Worm (Caenorhabditis elegans) whole organism, L1 larva: ENCODE results near the gene lelo-1.

ENCODE experiments used
- C04F5.9 ChIP-seq: sonication (generic microtip); optimal IDR thresholded peaks from 2 replicates; lab custom pipeline; 2016; ENCODE audit warnings: missing genetic modification characterization, missing compliant biosample characterization
- C16A3.4 ChIP-seq: fragments of 150-350 bp; optimal IDR thresholded peaks from 2 replicates; lab custom pipeline; 2014; ENCODE audit warnings: missing biosample characterization, missing genetic modification characterization
- C34B4.2 ChIP-seq: sonication (generic microtip); optimal IDR thresholded peaks from 2 replicates; lab custom pipeline; 2017; ENCODE audit warnings: mild to moderate bottlenecking, missing genetic modification characterization, missing compliant biosample characterization
- Y116A8C.19 ChIP-seq: sonication (generic microtip); optimal IDR thresholded peaks from 2 replicates; lab custom pipeline; 2016; ENCODE audit warnings: missing compliant biosample characterization, missing genetic modification characterization, borderline replicate concordance
- aly-2 ChIP-seq: fragments of 150-350 bp; optimal IDR thresholded peaks from 2 replicates; lab custom pipeline; 2014; ENCODE audit warnings: missing biosample characterization, missing genetic modification characterization
- blmp-1 ChIP-seq: fragments of 150-350 bp; optimal IDR thresholded peaks from 2 replicates; lab custom pipeline; 2014; ENCODE audit warnings: missing biosample characterization, missing genetic modification characterization
- ces-1 ChIP-seq: fragments of 150-350 bp; optimal IDR thresholded peaks from 2 replicates; lab custom pipeline; 2014; ENCODE audit warnings: missing biosample characterization, missing genetic modification reagents, missing genetic modification characterization
- dpl-1 ChIP-seq, 3 experiments: fragments of 150-350 bp in 2 of 3; sonication (generic microtip) in 1 of 3; optimal IDR thresholded peaks; 2 replicates each; lab custom pipeline; 2014 to 2017; ENCODE audit warnings: missing biosample characterization in 3 of 3, missing genetic modification characterization in 3 of 3, missing genetic modification reagents in 3 of 3
- egl-13 ChIP-seq: sonication (generic microtip); optimal IDR thresholded peaks from 2 replicates; lab custom pipeline; 2016; ENCODE audit warnings: missing genotype, missing genetic modification reagents, missing genetic modification characterization, missing compliant biosample characterization
- elt-3 ChIP-seq, 6 experiments: fragments of 150-350 bp in 1 of 6; sonication (generic microtip); optimal IDR thresholded peaks; 2 replicates each; lab custom pipeline; 2017 to 2018; ENCODE audit warnings: missing biosample characterization in 6 of 6, missing genetic modification characterization in 6 of 6, inconsistent platforms in 1 of 6
- fkh-10 ChIP-seq: sonication (generic microtip); optimal IDR thresholded peaks from 2 replicates; lab custom pipeline; 2017; ENCODE audit warnings: missing biosample characterization, missing genetic modification reagents, missing genetic modification characterization
- fkh-4 ChIP-seq: sonication (generic microtip); optimal IDR thresholded peaks from 2 replicates; lab custom pipeline; 2016; ENCODE audit warnings: missing compliant biosample characterization, missing genetic modification characterization, borderline replicate concordance
- fkh-8 ChIP-seq: sonication (generic microtip); optimal IDR thresholded peaks from 2 replicates; lab custom pipeline; 2016; ENCODE audit warnings: mild to moderate bottlenecking, missing genetic modification characterization, missing compliant biosample characterization
- fos-1 ChIP-seq: fragments of 150-350 bp; optimal IDR thresholded peaks from 2 replicates; lab custom pipeline; 2014; ENCODE audit warnings: missing biosample characterization, missing genetic modification characterization
- irx-1 ChIP-seq: sonication (generic microtip); optimal IDR thresholded peaks from 2 replicates; lab custom pipeline; 2016; ENCODE audit warnings: missing genetic modification characterization, missing compliant biosample characterization
- isw-1 ChIP-seq: fragments of 200-800 bp; sonication (Bioruptor generic); IDR thresholded peaks from 2 replicates; pipeline ENCODE4 v1.3.6; 2022; ENCODE audit warnings: missing genetic modification characterization, missing compliant biosample characterization
- jun-1 ChIP-seq: fragments of 150-350 bp; optimal IDR thresholded peaks from 2 replicates; lab custom pipeline; 2014; ENCODE audit warnings: missing biosample characterization, missing genetic modification reagents, missing genetic modification characterization
- lin-14 ChIP-seq: fragments of 200-800 bp; sonication (Bioruptor generic); optimal IDR thresholded peaks from 2 replicates; lab custom pipeline; 2018; ENCODE audit warnings: mild to moderate bottlenecking, missing genetic modification characterization, moderate library complexity, missing compliant biosample characterization
- lin-35 ChIP-seq, 2 experiments: fragments of 150-350 bp; optimal IDR thresholded peaks; 2 replicates each; lab custom pipeline; 2014; ENCODE audit warnings: missing biosample characterization in 2 of 2, missing genetic modification characterization in 2 of 2, missing genetic modification reagents in 2 of 2
- lin-39 ChIP-seq: fragments of 150-350 bp; optimal IDR thresholded peaks from 2 replicates; lab custom pipeline; 2014; ENCODE audit warnings: missing biosample characterization, missing genetic modification reagents, missing genetic modification characterization
- lir-3 ChIP-seq: sonication (generic microtip); optimal IDR thresholded peaks from 2 replicates; lab custom pipeline; 2016; ENCODE audit warnings: mild to moderate bottlenecking, missing genetic modification characterization, moderate library complexity, missing compliant biosample characterization; ENCODE audit not compliant: poor library complexity
- nhr-12 ChIP-seq: sonication (generic microtip); optimal IDR thresholded peaks from 2 replicates; lab custom pipeline; 2017; ENCODE audit warnings: missing biosample characterization, missing genetic modification characterization
- nhr-20 ChIP-seq: sonication (generic microtip); optimal IDR thresholded peaks from 2 replicates; lab custom pipeline; 2016; ENCODE audit warnings: mild to moderate bottlenecking, missing genetic modification characterization, missing compliant biosample characterization
- nhr-47 ChIP-seq: sonication (generic microtip); optimal IDR thresholded peaks from 2 replicates; lab custom pipeline; 2016; ENCODE audit warnings: mild to moderate bottlenecking, missing genetic modification characterization, moderate library complexity, missing compliant biosample characterization
- nhr-71 ChIP-seq: sonication (generic microtip); optimal IDR thresholded peaks from 2 replicates; lab custom pipeline; 2016; ENCODE audit warnings: mild to moderate bottlenecking, missing genetic modification characterization, moderate library complexity, missing compliant biosample characterization
- nhr-84 ChIP-seq: sonication (generic microtip); optimal IDR thresholded peaks from 2 replicates; lab custom pipeline; 2017; ENCODE audit warnings: missing biosample characterization, missing genetic modification characterization
- nhr-85 ChIP-seq: sonication (generic microtip); peaks from one replicate; lab custom pipeline; 2016; ENCODE audit warnings: missing genetic modification characterization, inconsistent platforms, missing compliant biosample characterization
- skn-1 ChIP-seq: fragments of 150-350 bp; optimal IDR thresholded peaks from 2 replicates; lab custom pipeline; 2014; ENCODE audit warnings: missing biosample characterization, missing genetic modification characterization
- sptf-1 ChIP-seq: fragments of 150-350 bp; optimal IDR thresholded peaks from 2 replicates; lab custom pipeline; 2014; ENCODE audit warnings: missing biosample characterization, missing genetic modification characterization
- tlp-1 ChIP-seq: fragments of 150-350 bp; optimal IDR thresholded peaks from 2 replicates; lab custom pipeline; 2014; ENCODE audit warnings: missing biosample characterization, missing genetic modification characterization
- unc-86 ChIP-seq: sonication (generic microtip); optimal IDR thresholded peaks from 2 replicates; lab custom pipeline; 2016; ENCODE audit warnings: missing genetic modification characterization, missing compliant biosample characterization
- vab-15 ChIP-seq: sonication (generic microtip); optimal IDR thresholded peaks from 2 replicates; lab custom pipeline; 2017; ENCODE audit warnings: missing genotype, mild to moderate bottlenecking, missing genetic modification characterization, missing compliant biosample characterization
- xbp-1 ChIP-seq: sonication (generic microtip); optimal IDR thresholded peaks from 2 replicates; lab custom pipeline; 2016; ENCODE audit warnings: missing genetic modification characterization, missing compliant biosample characterization
- zag-1 ChIP-seq: fragments of 150-350 bp; optimal IDR thresholded peaks from 2 replicates; lab custom pipeline; 2014; ENCODE audit warnings: missing biosample characterization, missing genetic modification characterization
- zip-4 ChIP-seq: fragments of 200-800 bp; sonication (Bioruptor generic); optimal IDR thresholded peaks from 2 replicates; lab custom pipeline; 2018; ENCODE audit warnings: mild to moderate bottlenecking, missing genetic modification characterization, moderate library complexity, missing compliant biosample characterization
- ztf-11 ChIP-seq, 2 experiments: sonication (generic microtip); optimal IDR thresholded peaks; 2 replicates each; lab custom pipeline; 2016 to 2017; ENCODE audit warnings: missing genetic modification characterization in 2 of 2, missing biosample characterization in 1 of 2, missing compliant biosample characterization in 1 of 2

The lelo-1 gene

DNA sequence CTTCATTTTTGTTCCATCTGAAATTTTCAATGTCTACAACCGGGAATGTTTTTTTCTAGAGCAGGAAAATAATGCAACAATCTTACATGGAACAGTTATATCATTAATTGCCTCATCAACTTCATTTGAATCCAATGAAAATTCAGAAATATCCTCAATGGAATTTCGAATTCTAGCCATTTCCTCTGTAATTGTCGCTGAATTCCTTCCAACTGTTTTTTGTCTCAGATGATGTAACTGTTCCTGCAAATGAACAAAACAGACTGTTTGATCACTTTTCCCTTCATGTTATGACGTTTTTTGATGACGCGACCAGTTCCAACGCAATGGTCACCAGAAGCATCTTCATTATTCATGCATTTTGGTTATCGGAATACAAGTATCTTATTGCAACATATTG, 24.7 kb upstream of the lelo-1 start:
- TF ChIP-seq zip-4 (no peak), fkh-8 (tag; lab: Kevin White, UChicago) (no peak), dpl-1 (GFP tag; optimal IDR thresholded peaks at IDR 0.05; lab: Kevin White, UChicago) (no peak), fkh-4 (tag; lab: Kevin White, UChicago) (no peak), ztf-11 (tag; optimal IDR thresholded peaks at IDR 0.05; lab: Kevin White, UChicago) (no peak), jun-1 (tag; lab: Kevin White, UChicago) (no peak), zag-1 (tag; lab: Kevin White, UChicago) (no peak), elt-3 (tag; optimal IDR thresholded peaks at IDR 0.05; lab: Kevin White, UChicago) (no peak), lir-3 (no peak)

DNA sequence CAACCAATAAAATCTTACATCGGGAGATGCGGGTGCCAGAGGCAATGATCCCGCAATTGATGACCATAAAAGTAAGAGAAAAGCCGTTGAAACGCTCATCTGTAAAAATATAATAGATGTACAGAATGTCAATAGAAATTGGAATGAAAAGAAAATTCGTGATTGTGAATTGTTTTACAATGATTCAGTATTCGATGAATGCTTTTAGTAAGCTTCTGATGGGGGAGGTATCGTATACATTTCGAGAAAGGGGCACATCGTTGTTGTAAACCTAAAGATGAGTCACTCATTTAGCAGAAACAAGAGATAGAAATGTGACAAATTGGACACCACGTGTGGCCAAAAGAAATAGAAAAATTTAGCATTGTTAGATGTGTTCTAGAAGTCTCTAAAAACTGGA, 23.6 kb upstream of the lelo-1 start, which contains the start of gene C30B5.6:
Gene C30B5.6 (minus strand): TSS at position 101 of the 400 bp plus-strand sequence.
- no peak for TF ChIP-seq fkh-10 (GFP tag; lab: Kevin White, UChicago)
- TF ChIP-seq, all 84 proteins: peak for 0

DNA sequence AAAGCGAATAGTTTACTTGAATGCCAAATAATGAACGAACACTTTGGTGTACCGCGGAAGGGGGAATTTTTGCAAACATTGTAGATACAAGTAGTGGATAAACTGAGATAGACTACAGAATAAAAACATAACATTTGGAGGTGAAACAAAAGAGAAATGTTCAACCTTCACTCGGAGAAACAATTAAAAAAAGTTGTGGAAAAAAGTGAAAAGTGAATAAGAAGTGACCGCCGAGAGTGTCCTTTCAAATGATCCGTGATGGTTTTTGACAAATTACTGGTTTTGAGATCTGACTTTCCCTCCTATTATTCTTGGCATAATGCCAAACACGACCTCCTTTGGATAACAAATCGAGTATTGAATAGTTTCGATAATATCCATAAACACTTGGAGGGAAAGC, 22.4 kb upstream of the lelo-1 start:
- no peak for TF ChIP-seq elt-3 (tag; optimal IDR thresholded peaks at IDR 0.05; lab: Kevin White, UChicago)
- TF ChIP-seq nhr-85 (tag; lab: Kevin White, UChicago), result peak; percentile 57
- TF ChIP-seq fos-1 (tag; lab: Kevin White, UChicago), result no peak
- no peak for TF ChIP-seq C16A3.4 (tag; lab: Kevin White, UChicago)
- peak; percentile 81 for TF ChIP-seq blmp-1 (tag; lab: Kevin White, UChicago)
- no peak for TF ChIP-seq egl-13
- no peak for TF ChIP-seq ces-1 (GFP tag; lab: Kevin White, UChicago)

DNA sequence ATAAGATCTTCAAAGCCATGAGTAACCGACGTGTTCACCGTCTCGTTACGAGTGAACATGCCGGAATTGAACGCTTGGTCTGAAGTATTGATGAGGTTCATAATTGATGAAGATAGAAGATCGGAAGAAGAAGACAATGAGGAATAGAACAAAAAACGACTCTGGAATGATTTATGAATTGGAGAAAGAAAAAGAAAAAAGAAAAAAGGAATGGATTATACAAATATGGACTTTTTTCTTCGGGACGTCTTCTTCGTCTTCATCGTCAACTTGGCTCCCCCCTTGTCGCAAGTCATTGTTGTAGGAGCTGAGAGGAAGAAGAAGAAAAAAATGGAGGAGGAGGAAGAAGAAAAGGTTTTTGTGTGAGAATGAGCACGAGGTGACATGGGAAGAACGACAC, 19.2 kb upstream of the lelo-1 start, which contains the start of gene srsy-2:
Gene srsy-2 (minus strand): TSS at position 101 of the 400 bp plus-strand sequence.
- TF ChIP-seq isw-1 (GFP tag; lab: Robert Waterston, UW) (no peak), lin-14 (GFP tag; lab: Kevin White, UChicago) (peak; percentile 36), unc-86 (peak; percentile 15)
- TF ChIP-seq, all 84 proteins: peak for 2

DNA sequence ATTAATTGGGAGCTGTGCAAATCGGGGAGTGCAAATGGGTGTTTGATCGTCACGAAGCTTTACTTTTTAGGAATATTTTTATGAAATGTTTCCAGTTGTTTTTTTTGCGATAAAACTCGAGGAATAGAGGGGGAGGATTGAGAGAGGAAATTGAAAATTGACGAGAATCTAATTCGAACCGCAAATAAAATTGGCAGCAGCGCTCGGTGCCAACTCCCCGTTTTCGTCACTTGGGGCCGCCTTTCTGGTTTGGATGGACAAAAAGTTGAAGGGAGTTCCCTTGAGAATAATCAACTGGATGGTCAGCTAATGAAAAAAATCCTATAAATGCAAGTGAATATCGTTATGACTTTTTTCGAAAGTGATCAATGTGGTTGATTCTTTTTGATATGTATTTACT, 16.0 kb upstream of the lelo-1 start:
- no peak for TF ChIP-seq C34B4.2
- TF ChIP-seq lin-14 (GFP tag; lab: Kevin White, UChicago), result peak; percentile 64

DNA sequence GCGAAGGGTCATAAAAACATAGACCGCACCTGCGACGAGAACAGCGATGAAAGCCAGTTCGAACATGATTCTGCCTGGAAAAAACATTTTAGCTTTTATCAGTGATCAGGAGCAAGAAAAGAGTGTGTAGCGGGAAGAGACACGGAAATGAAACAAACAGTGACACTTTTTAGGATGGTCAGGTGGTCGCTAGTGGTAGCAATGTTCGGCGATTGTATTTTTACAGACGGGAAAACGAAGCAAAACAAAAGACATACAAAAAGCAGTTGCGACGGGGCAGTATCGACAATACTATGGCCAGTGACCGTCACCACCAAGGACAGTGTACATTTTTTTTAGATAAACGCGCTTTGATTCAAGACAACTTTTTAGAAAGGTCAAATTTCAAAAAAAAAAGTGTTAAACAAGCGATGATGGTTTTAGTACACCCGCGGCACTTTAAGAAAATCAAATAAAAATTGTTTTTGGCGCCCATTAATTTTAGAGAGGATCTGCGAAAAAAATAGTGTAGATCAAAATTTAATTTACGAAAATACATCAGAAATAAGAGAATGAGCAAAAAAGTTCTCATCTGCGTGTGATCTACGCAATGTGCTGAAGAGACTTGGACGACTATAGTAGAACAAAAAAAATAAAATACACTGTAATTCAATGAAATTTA, 10.6 kb upstream of the lelo-1 start, which contains the start of gene T24H7.9:
Gene T24H7.9 (minus strand): TSS at position 74 of the 661 bp plus-strand sequence.
- TF ChIP-seq sptf-1 (tag; lab: Kevin White, UChicago) (no peak), aly-2 (no peak), nhr-71 (no peak), dpl-1 (GFP tag; optimal IDR thresholded peaks at IDR 0.05; lab: Kevin White, UChicago) (no peak), nhr-85 (tag; lab: Kevin White, UChicago) (no peak)

DNA sequence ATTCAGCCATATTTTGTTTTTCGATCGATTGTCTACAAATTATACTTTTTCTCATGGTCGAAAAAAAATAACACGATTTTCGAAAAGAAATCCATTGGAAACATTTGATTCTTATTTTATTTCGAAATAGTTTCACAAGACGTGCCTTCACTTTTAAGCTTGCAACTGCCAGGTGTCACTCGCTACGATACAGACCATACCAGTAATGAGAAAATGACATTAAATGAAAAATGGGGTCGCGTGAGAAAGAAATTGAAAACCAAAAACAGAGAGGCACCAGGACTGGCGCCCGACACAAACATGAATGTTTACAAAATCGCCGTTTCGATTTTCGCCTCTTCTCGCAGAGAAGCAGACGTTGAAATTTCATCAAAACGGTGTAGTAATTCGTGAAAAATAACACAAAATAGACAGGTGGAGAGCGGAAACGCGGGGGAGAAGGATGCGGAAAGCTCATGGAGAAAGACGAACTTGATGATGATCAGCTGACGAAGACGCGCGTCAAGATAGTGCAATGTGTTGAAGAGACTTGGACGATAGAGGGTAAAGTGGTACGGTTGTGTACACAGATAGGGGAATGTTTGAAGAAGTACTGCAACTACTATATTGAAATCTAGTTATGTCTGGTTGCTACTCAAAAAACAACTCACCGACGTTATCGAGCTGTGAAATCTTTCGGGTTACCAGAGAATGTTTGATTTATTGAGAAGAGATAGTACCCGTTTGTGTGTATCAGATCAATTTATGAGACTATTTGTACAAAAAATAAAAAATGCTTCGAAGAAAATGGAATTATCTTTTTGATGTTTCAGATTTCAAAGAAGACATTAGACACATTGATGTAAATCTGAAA, 9.8 kb upstream of the lelo-1 start:
- TF ChIP-seq fkh-10 (GFP tag; lab: Kevin White, UChicago) (no peak), nhr-71 (peak; percentile 19), zip-4 (no peak), irx-1 (no peak), skn-1 (tag; lab: Kevin White, UChicago) (no peak), nhr-20 (tag; lab: Kevin White, UChicago) (peak; percentile 25), blmp-1 (tag; lab: Kevin White, UChicago) (peak; percentile 78), tlp-1 (tag; lab: Kevin White, UChicago) (no peak), vab-15 (tag; lab: Kevin White, UChicago) (no peak), nhr-47 (no peak), lin-14 (GFP tag; lab: Kevin White, UChicago) (peak; percentile 54), nhr-85 (tag; lab: Kevin White, UChicago) (peak; percentile 83), lin-39 (no peak), C04F5.9 (tag; lab: Kevin White, UChicago) (no peak), nhr-84 (tag; lab: Kevin White, UChicago) (no peak), xbp-1 (tag; lab: Kevin White, UChicago) (no peak), Y116A8C.19 (tag; lab: Kevin White, UChicago) (no peak), dpl-1 (GFP tag; optimal IDR thresholded peaks at IDR 0.05; lab: Kevin White, UChicago) (peak in 1 of 3 experiments; percentile 3), C34B4.2 (no peak), lin-35 (GFP tag; optimal IDR thresholded peaks at IDR 0.05; lab: Kevin White, UChicago) (peak in 1 of 2 experiments; percentile 45), nhr-12 (tag; lab: Kevin White, UChicago) (no peak)
